Fruit fly (Drosophila melanogaster): ENCODE data around the gene Crtc.

DNA sequence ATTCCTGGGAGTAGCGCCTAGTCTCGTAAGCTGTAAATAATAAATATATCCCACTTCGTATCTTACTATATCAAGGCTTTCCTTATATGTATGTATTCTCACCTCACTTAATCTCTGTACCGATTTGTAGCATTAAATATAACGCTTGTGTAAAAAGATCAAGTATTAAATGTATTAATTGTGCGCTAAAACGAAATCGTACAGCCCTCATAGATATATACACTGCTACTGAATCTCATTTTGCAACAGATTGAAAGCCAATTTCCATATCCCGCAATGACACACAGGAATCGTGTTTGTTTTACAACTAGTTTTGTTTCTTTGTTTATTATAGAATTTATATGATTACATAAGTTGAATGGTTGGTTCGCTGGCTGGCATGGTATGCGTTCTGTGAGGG is 31.2 kb downstream of the Crtc start:
- TF ChIP-seq EcR (GFP tag; optimal IDR thresholded peaks at IDR 0.05), result peak; percentile 23
- TF ChIP-seq CG17806 (tag; optimal IDR thresholded peaks at IDR 0.05), result no peak
- TF ChIP-seq CG8159 (tag; optimal IDR thresholded peaks at IDR 0.05), result no peak
- TF ChIP-seq CG13204 (GFP tag; optimal IDR thresholded peaks at IDR 0.05), result no peak
- no peak for TF ChIP-seq CG9948 (tag; optimal IDR thresholded peaks at IDR 0.05)
- no peak for TF ChIP-seq gl (tag; optimal IDR thresholded peaks at IDR 0.05)
- TF ChIP-seq Pif1B (GFP tag; optimal IDR thresholded peaks at IDR 0.05), result no peak
